Worm (Caenorhabditis elegans) whole organism, midembryonic: ENCODE results near the gene F57B1.9.

ENCODE experiments used
- T22C8.4 ChIP-seq: fragments of 200-800 bp; sonication (Bioruptor generic); IDR thresholded peaks from 2 replicates; pipeline ENCODE4 v1.3.6; 2022; ENCODE audit warnings: missing genetic modification characterization, missing compliant biosample characterization
- cog-1 ChIP-seq: sonication (generic microtip); optimal IDR thresholded peaks from 2 replicates; lab custom pipeline; 2016; ENCODE audit warnings: missing genetic modification characterization, missing compliant biosample characterization
- flt-1 ChIP-seq: fragments of 200-800 bp; sonication (Bioruptor generic); IDR thresholded peaks from 2 replicates; pipeline ENCODE4 v1.3.6; 2022; ENCODE audit warnings: missing genetic modification characterization, missing compliant biosample characterization
- klf-2 ChIP-seq: fragments of 200-800 bp; sonication (Bioruptor generic); conservative IDR thresholded peaks from 2 replicates; pipeline ENCODE4 v1.3.6; 2022; ENCODE audit warnings: missing genetic modification reagents, missing genetic modification characterization, missing compliant biosample characterization
- med-1 ChIP-seq: sonication (generic microtip); optimal IDR thresholded peaks from 2 replicates; lab custom pipeline; 2017; ENCODE audit warnings: missing genetic modification characterization, mild to moderate bottlenecking, missing compliant biosample characterization, antibody characterized with exemption, missing genetic modification reagents; ENCODE audit not compliant: insufficient read depth
- ref-1 ChIP-seq: fragments of 200-800 bp; sonication (Bioruptor generic); conservative IDR thresholded peaks from 2 replicates; pipeline ENCODE4 v1.3.6; 2022; ENCODE audit warnings: missing genetic modification reagents, missing genetic modification characterization, missing compliant biosample characterization
- tab-1 ChIP-seq: fragments of 200-800 bp; sonication (Bioruptor generic); IDR thresholded peaks from 2 replicates; pipeline ENCODE4 v1.3.6; 2022; ENCODE audit warnings: missing genetic modification characterization, missing compliant biosample characterization
- ztf-23 ChIP-seq: fragments of 200-800 bp; sonication (Bioruptor generic); IDR thresholded peaks from 2 replicates; pipeline ENCODE4 v1.3.6; 2022; ENCODE audit warnings: missing genetic modification reagents, missing genetic modification characterization, missing compliant biosample characterization
- ztf-29 ChIP-seq: fragments of 200-800 bp; sonication (Bioruptor generic); IDR thresholded peaks from 2 replicates; pipeline ENCODE4 v1.3.6; 2022; ENCODE audit warnings: missing genetic modification reagents, missing genetic modification characterization, missing compliant biosample characterization

Gene F57B1.9

ce11 chrV:13176814-13177213, 20.9 kb downstream of the F57B1.9 start:
- TF ChIP-seq med-1 (GFP tag; lab: Kevin White, UChicago) (no peak), ref-1 (GFP tag; lab: Robert Waterston, UW) (no peak), ztf-23 (GFP tag; lab: Robert Waterston, UW) (no peak), klf-2 (GFP tag; lab: Robert Waterston, UW) (no peak), cog-1 (tag; lab: Kevin White, UChicago) (no peak), tab-1 (GFP tag; lab: Robert Waterston, UW) (no peak), T22C8.4 (no peak)

- TF ChIP-seq flt-1 (GFP tag; lab: Robert Waterston, UW) (peak; percentile 70; the same call in 1 of the 2 replicates), ref-1 (GFP tag; lab: Robert Waterston, UW) (no peak), med-1 (GFP tag; lab: Kevin White, UChicago) (peak; percentile 61), T22C8.4 (no peak), cog-1 (tag; lab: Kevin White, UChicago) (peak; percentile 50), ztf-29 (GFP tag; lab: Robert Waterston, UW) (no peak), tab-1 (GFP tag; lab: Robert Waterston, UW) (no peak), ztf-23 (GFP tag; lab: Robert Waterston, UW) (peak; percentile 72; the same call in 1 of the 2 replicates), klf-2 (GFP tag; lab: Robert Waterston, UW) (peak; percentile 68; the same call in 1 of the 2 replicates)
These were observed 21.5 kb downstream of the F57B1.9 start, which contains the start of gene him-17 for ce11 chrV:13176117-13176753. him-17 (plus strand) TSS chrV:13176711.

ce11 chrV:13173718-13174117, 24.0 kb downstream of the F57B1.9 start:
- no peak for TF ChIP-seq flt-1 (GFP tag; lab: Robert Waterston, UW)
- no peak for TF ChIP-seq cog-1 (tag; lab: Kevin White, UChicago)
- TF ChIP-seq klf-2 (GFP tag; lab: Robert Waterston, UW): no peak
- TF ChIP-seq ref-1 (GFP tag; lab: Robert Waterston, UW): no peak
- TF ChIP-seq T22C8.4: no peak

- no peak for TF ChIP-seq klf-2 (GFP tag; lab: Robert Waterston, UW)
- TF ChIP-seq T22C8.4: no peak
- no peak for TF ChIP-seq ztf-23 (GFP tag; lab: Robert Waterston, UW)
- TF ChIP-seq flt-1 (GFP tag; lab: Robert Waterston, UW): no peak
- TF ChIP-seq cog-1 (tag; lab: Kevin White, UChicago): no peak
- no peak for TF ChIP-seq tab-1 (GFP tag; lab: Robert Waterston, UW)
- no peak for TF ChIP-seq ztf-29 (GFP tag; lab: Robert Waterston, UW)
- no peak for TF ChIP-seq med-1 (GFP tag; lab: Kevin White, UChicago)
- no peak for TF ChIP-seq ref-1 (GFP tag; lab: Robert Waterston, UW)
These were observed 27.2 kb downstream of the F57B1.9 start for ce11 chrV:13170497-13170896.

- no peak for TF ChIP-seq tab-1 (GFP tag; lab: Robert Waterston, UW)
- TF ChIP-seq flt-1 (GFP tag; lab: Robert Waterston, UW): no peak
- TF ChIP-seq med-1 (GFP tag; lab: Kevin White, UChicago): no peak
- no peak for TF ChIP-seq cog-1 (tag; lab: Kevin White, UChicago)
- no peak for TF ChIP-seq ztf-23 (GFP tag; lab: Robert Waterston, UW)
- no peak for TF ChIP-seq T22C8.4
- TF ChIP-seq klf-2 (GFP tag; lab: Robert Waterston, UW): no peak
- no peak for TF ChIP-seq ztf-29 (GFP tag; lab: Robert Waterston, UW)
- TF ChIP-seq ref-1 (GFP tag; lab: Robert Waterston, UW): no peak
These were observed 31.1 kb downstream of the F57B1.9 start for ce11 chrV:13166582-13166981.

- TF ChIP-seq cog-1 (tag; lab: Kevin White, UChicago) (no peak), klf-2 (GFP tag; lab: Robert Waterston, UW) (no peak), ref-1 (GFP tag; lab: Robert Waterston, UW) (no peak), T22C8.4 (no peak), ztf-29 (GFP tag; lab: Robert Waterston, UW) (no peak)
These were observed 32.5 kb downstream of the F57B1.9 start for ce11 chrV:13165244-13165643.

- TF ChIP-seq cog-1 (tag; lab: Kevin White, UChicago): no peak
- TF ChIP-seq T22C8.4: no peak
- TF ChIP-seq tab-1 (GFP tag; lab: Robert Waterston, UW): no peak
- TF ChIP-seq ztf-29 (GFP tag; lab: Robert Waterston, UW): no peak
- no peak for TF ChIP-seq ztf-23 (GFP tag; lab: Robert Waterston, UW)
- TF ChIP-seq klf-2 (GFP tag; lab: Robert Waterston, UW): no peak
- TF ChIP-seq ref-1 (GFP tag; lab: Robert Waterston, UW): no peak
- TF ChIP-seq flt-1 (GFP tag; lab: Robert Waterston, UW): no peak
- no peak for TF ChIP-seq med-1 (GFP tag; lab: Kevin White, UChicago)
These were observed 33.9 kb downstream of the F57B1.9 start for ce11 chrV:13163841-13164240.

ce11 chrV:13162885-13163284, 34.8 kb downstream of the F57B1.9 start:
- TF ChIP-seq ztf-23 (GFP tag; lab: Robert Waterston, UW): no peak

- TF ChIP-seq med-1 (GFP tag; lab: Kevin White, UChicago): no peak
These were observed 36.7 kb downstream of the F57B1.9 start for ce11 chrV:13161052-13161451.

- no peak for TF ChIP-seq tab-1 (GFP tag; lab: Robert Waterston, UW)
- no peak for TF ChIP-seq cog-1 (tag; lab: Kevin White, UChicago)
- TF ChIP-seq ztf-29 (GFP tag; lab: Robert Waterston, UW): no peak
These were observed 40.6 kb downstream of the F57B1.9 start for ce11 chrV:13157073-13157472.
